Worm (Caenorhabditis elegans): ENCODE data around the gene F14H3.15.
A peak's percentile ranks its signal among the peaks of the same experiment; 100 is the strongest.

F14H3.15 gene

DNA sequence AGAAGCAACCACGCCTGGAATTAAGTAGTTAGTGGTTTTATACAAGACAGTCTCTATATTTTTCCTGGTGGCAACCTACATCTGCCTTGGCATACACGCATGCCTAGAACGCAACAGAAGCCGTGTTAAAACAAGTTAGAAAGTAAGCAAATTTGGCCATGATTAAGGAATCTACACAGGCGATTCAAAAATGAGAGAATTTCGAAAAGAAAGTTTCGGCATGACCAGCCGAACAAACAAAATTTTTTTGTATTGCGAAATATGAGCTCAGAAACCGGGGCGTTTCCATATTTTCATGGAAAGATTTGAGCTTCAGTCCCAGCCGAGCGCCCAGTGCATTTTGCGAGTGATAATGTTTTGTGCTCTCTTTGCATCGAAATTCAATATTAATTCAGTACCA, at the start of gene F14H3.15:
TSS of gene F14H3.15 (minus strand) at position 101 of the 400 bp plus-strand sequence.
- TF ChIP-seq ztf-11 (tag; optimal IDR thresholded peaks at IDR 0.05) (no peak), lin-13 (tag; optimal IDR thresholded peaks at IDR 0.05) (no peak), drap-1 (GFP tag; optimal IDR thresholded peaks at IDR 0.05) (no peak), snpc-4 (tag; optimal IDR thresholded peaks at IDR 0.05) (no peak), nhr-76 (tag; optimal IDR thresholded peaks at IDR 0.05) (no peak), ces-1 (GFP tag; optimal IDR thresholded peaks at IDR 0.05) (no peak), elt-3 (tag; optimal IDR thresholded peaks at IDR 0.05) (no peak), mab-5 (tag; optimal IDR thresholded peaks at IDR 0.05) (no peak)

DNA sequence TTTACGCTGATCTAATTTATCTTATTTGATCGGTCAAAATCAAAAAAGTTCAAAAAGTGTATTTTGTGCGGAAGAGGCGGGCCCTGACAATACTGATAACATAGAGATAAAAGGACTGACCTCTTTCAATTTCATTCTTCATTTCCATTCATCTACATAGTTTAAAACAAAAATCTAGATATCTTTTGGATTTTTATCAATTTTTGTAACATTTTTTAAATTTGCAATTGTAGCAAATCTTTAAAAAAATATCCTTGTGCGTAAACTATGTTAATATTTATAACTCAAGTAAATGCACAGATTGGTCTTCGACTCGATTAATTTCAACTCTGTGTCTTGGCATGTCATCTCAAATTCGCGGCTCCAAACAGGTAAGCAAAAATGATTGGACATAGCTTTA, 43.6 kb upstream of the F14H3.15 start, which contains the start of gene argk-1:
TSS of gene argk-1 (plus strand) at position 301 of the 400 bp plus-strand sequence.
- no peak for TF ChIP-seq ces-1 (GFP tag; optimal IDR thresholded peaks at IDR 0.05)
- no peak for TF ChIP-seq blmp-1 (tag; optimal IDR thresholded peaks at IDR 0.05)
- TF ChIP-seq drap-1 (GFP tag; optimal IDR thresholded peaks at IDR 0.05): no peak
- TF ChIP-seq pha-4 (tag; optimal IDR thresholded peaks at IDR 0.05): no peak
- TF ChIP-seq nhr-2 (tag; optimal IDR thresholded peaks at IDR 0.05): no peak
- TF ChIP-seq tbx-8 (GFP tag; optimal IDR thresholded peaks at IDR 0.05): no peak

DNA sequence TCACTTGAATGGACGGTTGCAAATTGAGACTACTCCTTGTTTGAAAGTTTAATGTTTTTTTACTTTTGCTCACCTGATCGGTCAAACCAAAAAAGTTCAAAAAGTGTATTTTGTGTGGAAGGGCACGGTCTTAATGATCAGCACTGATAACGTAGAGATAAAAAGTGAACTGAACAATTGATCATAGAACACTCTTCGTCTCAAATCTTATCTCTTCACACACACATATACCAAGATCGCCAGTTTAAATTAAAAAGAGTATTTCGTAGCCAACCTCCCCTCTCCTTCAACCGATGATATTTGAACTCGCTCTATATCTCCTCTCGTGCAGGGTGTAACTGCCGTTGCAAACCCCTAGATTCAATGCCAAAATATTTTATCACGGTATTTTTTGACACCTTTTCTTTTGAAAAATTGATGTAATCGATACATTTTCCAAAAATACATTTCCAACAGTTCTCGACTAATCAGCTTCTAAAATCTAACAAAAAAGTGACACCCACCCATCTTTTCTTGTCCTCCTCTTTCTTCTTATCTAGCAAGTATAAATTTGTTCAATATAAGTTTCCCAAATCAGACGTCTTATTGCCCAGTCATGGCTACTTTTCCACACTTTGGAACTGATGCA, 40.2 kb upstream of the F14H3.15 start, which contains the start of gene cth-1:
TSS of gene cth-1 (plus strand) at position 578 of the 628 bp plus-strand sequence.
- no peak for TF ChIP-seq sptf-1 (tag; optimal IDR thresholded peaks at IDR 0.05)
- no peak for TF ChIP-seq ces-1 (GFP tag; optimal IDR thresholded peaks at IDR 0.05)
- no peak for TF ChIP-seq snpc-4 (tag; optimal IDR thresholded peaks at IDR 0.05)
- no peak for TF ChIP-seq lin-13 (tag; optimal IDR thresholded peaks at IDR 0.05)
- no peak for TF ChIP-seq mls-2 (tag; optimal IDR thresholded peaks at IDR 0.05)
- no peak for TF ChIP-seq unc-62 (GFP tag; optimal IDR thresholded peaks at IDR 0.05)
- TF ChIP-seq nhr-12 (tag; optimal IDR thresholded peaks at IDR 0.05): no peak
- TF ChIP-seq bed-3 (GFP tag; optimal IDR thresholded peaks at IDR 0.05): no peak
- TF ChIP-seq pha-4 (tag; optimal IDR thresholded peaks at IDR 0.05): no peak
- no peak for TF ChIP-seq nhr-2 (tag; optimal IDR thresholded peaks at IDR 0.05)
- no peak for TF ChIP-seq nhr-28 (tag; optimal IDR thresholded peaks at IDR 0.05)
- TF ChIP-seq drap-1 (GFP tag; optimal IDR thresholded peaks at IDR 0.05): no peak

DNA sequence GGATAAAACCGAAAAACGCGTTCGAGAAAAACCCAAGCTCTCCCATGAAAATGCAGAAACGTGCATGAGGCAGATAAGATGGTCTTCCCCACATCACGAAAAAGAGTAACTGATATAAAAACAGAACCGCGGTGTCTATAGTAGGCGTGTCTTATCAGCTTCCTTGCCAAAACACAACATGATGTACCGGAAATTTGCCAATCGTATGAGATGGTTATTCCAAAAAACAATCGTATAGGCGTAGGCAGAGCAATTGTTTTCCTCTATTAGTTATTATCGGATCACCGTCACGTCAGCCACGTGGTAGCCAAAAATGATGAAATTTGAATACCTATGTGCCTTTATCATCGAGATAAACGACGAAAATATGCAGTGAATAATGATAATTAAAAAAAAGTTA, 39.4 kb upstream of the F14H3.15 start, which contains the start of gene str-7:
TSS of gene str-7 (minus strand) at position 101 of the 400 bp plus-strand sequence.
- TF ChIP-seq sptf-1 (tag; optimal IDR thresholded peaks at IDR 0.05): no peak
- no peak for TF ChIP-seq elt-3 (tag; optimal IDR thresholded peaks at IDR 0.05)
- TF ChIP-seq ztf-11 (tag; optimal IDR thresholded peaks at IDR 0.05): no peak
- TF ChIP-seq nhr-237 (tag; optimal IDR thresholded peaks at IDR 0.05): no peak
- no peak for TF ChIP-seq nhr-2 (tag; optimal IDR thresholded peaks at IDR 0.05)

DNA sequence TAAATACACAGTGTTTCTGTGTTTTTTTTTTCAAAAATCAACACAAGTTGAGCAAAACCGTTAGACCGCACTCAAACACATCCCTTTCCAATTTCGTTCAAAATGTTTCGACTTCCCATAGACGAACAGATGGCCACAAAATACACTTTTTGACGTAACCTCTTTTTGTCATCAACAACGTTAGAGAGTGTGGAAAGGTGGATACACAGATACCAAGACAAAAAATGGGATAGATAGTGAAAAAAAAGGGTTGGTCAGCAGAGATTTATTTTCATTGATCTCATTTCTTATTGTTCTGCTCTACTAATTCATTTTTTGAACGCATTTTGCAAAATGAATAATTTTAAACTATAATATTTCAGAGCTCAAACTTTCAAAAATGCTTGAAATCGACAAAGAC, 34.8 kb upstream of the F14H3.15 start:
- TF ChIP-seq unc-62 (GFP tag; optimal IDR thresholded peaks at IDR 0.05): no peak
- TF ChIP-seq cnd-1 (tag; optimal IDR thresholded peaks at IDR 0.05): peak; percentile 64
- no peak for TF ChIP-seq flh-1 (GFP tag; optimal IDR thresholded peaks at IDR 0.05)
- no peak for TF ChIP-seq nhr-28 (tag; optimal IDR thresholded peaks at IDR 0.05)
- TF ChIP-seq zip-8 (tag; optimal IDR thresholded peaks at IDR 0.05): peak; percentile 5
- TF ChIP-seq nhr-76 (tag; optimal IDR thresholded peaks at IDR 0.05): no peak
- no peak for TF ChIP-seq drap-1 (GFP tag; optimal IDR thresholded peaks at IDR 0.05)
- TF ChIP-seq nhr-2 (tag; optimal IDR thresholded peaks at IDR 0.05): no peak
- TF ChIP-seq ces-1 (GFP tag; optimal IDR thresholded peaks at IDR 0.05): no peak

DNA sequence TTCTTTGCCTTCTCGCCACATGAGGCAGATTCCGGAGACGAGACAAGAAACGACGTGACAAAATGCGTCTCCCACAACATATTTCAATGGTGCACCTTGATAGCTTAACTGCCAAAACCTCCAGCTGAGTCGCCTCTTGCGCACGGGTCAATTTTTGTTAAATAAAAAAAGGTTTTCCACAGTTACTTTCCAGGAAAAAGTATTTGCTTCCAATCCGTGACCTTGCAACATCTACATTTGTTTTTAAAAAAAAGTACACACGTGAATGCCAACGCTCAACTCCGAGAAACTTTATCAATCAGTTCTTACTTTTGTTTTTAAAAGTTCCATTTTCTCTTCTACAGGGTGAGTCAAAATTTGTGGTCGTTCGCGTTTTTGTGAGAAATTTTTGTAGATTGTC, 34.2 kb upstream of the F14H3.15 start, which contains the start of gene F22B8.7:
TSS of gene F22B8.7 (plus strand) at position 301 of the 400 bp plus-strand sequence.
- TF ChIP-seq flh-1 (GFP tag; optimal IDR thresholded peaks at IDR 0.05) (no peak), mep-1 (tag; optimal IDR thresholded peaks at IDR 0.05) (no peak), nhr-2 (tag; optimal IDR thresholded peaks at IDR 0.05) (no peak)

DNA sequence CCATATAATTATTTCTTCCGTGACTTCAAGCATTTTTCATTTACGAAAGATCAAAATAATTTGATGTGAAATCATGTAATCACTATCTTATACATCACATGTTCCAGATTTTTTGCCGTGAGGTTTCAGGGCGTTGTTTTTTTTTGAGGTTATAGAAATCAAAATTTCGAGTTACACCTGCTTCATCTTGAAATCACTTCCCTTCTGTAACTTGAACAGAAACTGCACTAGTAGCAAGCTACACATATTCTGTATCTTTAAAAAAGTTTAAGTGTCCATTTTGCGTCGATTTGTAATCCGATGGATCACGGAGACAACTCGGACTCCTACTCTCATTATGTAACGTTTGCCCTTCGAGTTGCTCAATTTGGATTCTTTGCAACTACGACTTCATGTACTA, 30.6 kb upstream of the F14H3.15 start, which contains the start of gene F22B8.3:
TSS of gene F22B8.3 (plus strand) at position 301 of the 400 bp plus-strand sequence.
- no peak for TF ChIP-seq elt-1 (tag; optimal IDR thresholded peaks at IDR 0.05; ENCODE audit: borderline replicate concordance, insufficient read depth)
- TF ChIP-seq cnd-1 (tag; optimal IDR thresholded peaks at IDR 0.05): no peak
- TF ChIP-seq hlh-1 (tag; optimal IDR thresholded peaks at IDR 0.05): no peak
- TF ChIP-seq drap-1 (GFP tag; optimal IDR thresholded peaks at IDR 0.05): no peak
- no peak for TF ChIP-seq ceh-83 (GFP tag; optimal IDR thresholded peaks at IDR 0.05)
- no peak for TF ChIP-seq sem-2 (GFP tag; optimal IDR thresholded peaks at IDR 0.05)
- TF ChIP-seq ceh-39 (tag; optimal IDR thresholded peaks at IDR 0.05): no peak
- no peak for TF ChIP-seq pha-4 (tag; optimal IDR thresholded peaks at IDR 0.05)
- TF ChIP-seq nhr-28 (tag; optimal IDR thresholded peaks at IDR 0.05): no peak
- no peak for TF ChIP-seq ztf-11 (tag; optimal IDR thresholded peaks at IDR 0.05)
- no peak for TF ChIP-seq ceh-43 (GFP tag; optimal IDR thresholded peaks at IDR 0.05)
- no peak for TF ChIP-seq lsy-2 (tag; optimal IDR thresholded peaks at IDR 0.05)
- no peak for TF ChIP-seq tbx-8 (GFP tag; optimal IDR thresholded peaks at IDR 0.05)
- no peak for TF ChIP-seq blmp-1 (tag; optimal IDR thresholded peaks at IDR 0.05)

Data from whole organism, mixed stage, embryonic.